Worm (Caenorhabditis elegans) whole organism, L1 larva: ENCODE measurements around the gene C03F11.2.
A peak's percentile ranks its signal among the peaks of the same experiment; 100 is the strongest.

Source experiments
- C04F5.9 ChIP-seq: sonication (generic microtip); optimal IDR thresholded peaks from 2 replicates; lab custom pipeline; 2016; ENCODE audit warnings: missing genetic modification characterization, missing compliant biosample characterization
- F16B12.6 ChIP-seq: fragments of 150-350 bp; optimal IDR thresholded peaks from 2 replicates; lab custom pipeline; 2014; ENCODE audit warnings: missing biosample characterization, missing genetic modification characterization
- aha-1 ChIP-seq: fragments of 150-350 bp; optimal IDR thresholded peaks from 2 replicates; lab custom pipeline; 2014; ENCODE audit warnings: missing biosample characterization, missing genetic modification characterization
- alr-1 ChIP-seq: fragments of 200-800 bp; sonication (Bioruptor generic); optimal IDR thresholded peaks from 2 replicates; lab custom pipeline; 2018; ENCODE audit warnings: borderline replicate concordance, mild to moderate bottlenecking, missing genetic modification characterization, missing compliant biosample characterization
- aly-2 ChIP-seq: fragments of 150-350 bp; optimal IDR thresholded peaks from 2 replicates; lab custom pipeline; 2014; ENCODE audit warnings: missing biosample characterization, missing genetic modification characterization
- ama-1 ChIP-seq: fragments of 150-350 bp; optimal IDR thresholded peaks from 2 replicates; lab custom pipeline; 2014
- blmp-1 ChIP-seq: fragments of 150-350 bp; optimal IDR thresholded peaks from 2 replicates; lab custom pipeline; 2014; ENCODE audit warnings: missing biosample characterization, missing genetic modification characterization
- ceh-63 ChIP-seq: fragments of 200-800 bp; sonication (Bioruptor generic); optimal IDR thresholded peaks from 2 replicates; lab custom pipeline; 2018; ENCODE audit warnings: mild to moderate bottlenecking, missing genetic modification characterization, missing compliant biosample characterization
- ceh-8 ChIP-seq: fragments of 200-800 bp; sonication (Bioruptor generic); optimal IDR thresholded peaks from 2 replicates; lab custom pipeline; 2018; ENCODE audit warnings: mild to moderate bottlenecking, missing genetic modification characterization, moderate library complexity, missing compliant biosample characterization
- ceh-82 ChIP-seq, 3 experiments: fragments of 150-350 bp in 1 of 3; sonication (generic microtip) in 2 of 3; optimal IDR thresholded peaks; 2 replicates each; lab custom pipeline; 2014 to 2017; ENCODE audit warnings: missing biosample characterization in 3 of 3, missing genetic modification characterization in 3 of 3
- ceh-88 ChIP-seq: fragments of 200-800 bp; sonication (Bioruptor generic); IDR thresholded peaks from 2 replicates; pipeline ENCODE4 v1.3.6; 2022; ENCODE audit warnings: missing genetic modification characterization, missing compliant biosample characterization
- dsc-1 ChIP-seq: sonication (generic microtip); optimal IDR thresholded peaks from 2 replicates; lab custom pipeline; 2016; ENCODE audit warnings: mild to moderate bottlenecking, missing genetic modification characterization, missing compliant biosample characterization
- efl-1 ChIP-seq, 4 experiments: fragments of 150-350 bp; optimal IDR thresholded peaks in 3 of 4; peaks in 1 of 4; 1 replicate in 1 of 4; 2 replicates in 3 of 4; lab custom pipeline; 2014; ENCODE audit warnings: missing biosample characterization in 2 of 4, missing genetic modification characterization in 2 of 4, missing genetic modification reagents in 2 of 4
- elt-2 ChIP-seq: sonication (generic microtip); optimal IDR thresholded peaks from 2 replicates; lab custom pipeline; 2016; ENCODE audit warnings: missing genetic modification characterization, mild to moderate bottlenecking, inconsistent platforms, missing compliant biosample characterization, missing genetic modification reagents
- elt-3 ChIP-seq, 6 experiments: fragments of 150-350 bp in 1 of 6; sonication (generic microtip); optimal IDR thresholded peaks; 2 replicates each; lab custom pipeline; 2017 to 2018; ENCODE audit warnings: missing biosample characterization in 6 of 6, missing genetic modification characterization in 6 of 6, inconsistent platforms in 1 of 6
- ets-5 ChIP-seq: fragments of 200-800 bp; sonication (Bioruptor generic); IDR thresholded peaks from 2 replicates; pipeline ENCODE4 v1.3.6; 2022; ENCODE audit warnings: missing genetic modification characterization, missing compliant biosample characterization
- fkh-4 ChIP-seq: sonication (generic microtip); optimal IDR thresholded peaks from 2 replicates; lab custom pipeline; 2016; ENCODE audit warnings: missing compliant biosample characterization, missing genetic modification characterization, borderline replicate concordance
- fkh-8 ChIP-seq: sonication (generic microtip); optimal IDR thresholded peaks from 2 replicates; lab custom pipeline; 2016; ENCODE audit warnings: mild to moderate bottlenecking, missing genetic modification characterization, missing compliant biosample characterization
- hlh-17 ChIP-seq: fragments of 200-800 bp; sonication (Bioruptor generic); optimal IDR thresholded peaks from 2 replicates; lab custom pipeline; 2018; ENCODE audit warnings: missing genetic modification characterization, mild to moderate bottlenecking, missing compliant biosample characterization, moderate library complexity, borderline replicate concordance
- hlh-4 ChIP-seq: sonication (generic microtip); optimal IDR thresholded peaks from 2 replicates; lab custom pipeline; 2016; ENCODE audit warnings: mild to moderate bottlenecking, missing genetic modification characterization, missing compliant biosample characterization
- hpl-2 ChIP-seq: fragments of 150-350 bp; optimal IDR thresholded peaks from 2 replicates; lab custom pipeline; 2014; ENCODE audit warnings: missing biosample characterization, missing genetic modification reagents, missing genetic modification characterization
- jun-1 ChIP-seq: fragments of 150-350 bp; optimal IDR thresholded peaks from 2 replicates; lab custom pipeline; 2014; ENCODE audit warnings: missing biosample characterization, missing genetic modification reagents, missing genetic modification characterization
- lin-13 ChIP-seq: fragments of 150-350 bp; optimal IDR thresholded peaks from 2 replicates; lab custom pipeline; 2014; ENCODE audit warnings: missing biosample characterization, missing genetic modification reagents, missing genetic modification characterization
- lin-35 ChIP-seq, 2 experiments: fragments of 150-350 bp; optimal IDR thresholded peaks; 2 replicates each; lab custom pipeline; 2014; ENCODE audit warnings: missing biosample characterization in 2 of 2, missing genetic modification characterization in 2 of 2, missing genetic modification reagents in 2 of 2
- lin-39 ChIP-seq: fragments of 150-350 bp; optimal IDR thresholded peaks from 2 replicates; lab custom pipeline; 2014; ENCODE audit warnings: missing biosample characterization, missing genetic modification reagents, missing genetic modification characterization
- lir-3 ChIP-seq: sonication (generic microtip); optimal IDR thresholded peaks from 2 replicates; lab custom pipeline; 2016; ENCODE audit warnings: mild to moderate bottlenecking, missing genetic modification characterization, moderate library complexity, missing compliant biosample characterization; ENCODE audit not compliant: poor library complexity
- lsy-2 ChIP-seq, 2 experiments: fragments of 150-350 bp; optimal IDR thresholded peaks; 2 replicates each; lab custom pipeline; 2014; ENCODE audit warnings: missing biosample characterization in 2 of 2, missing genetic modification characterization in 2 of 2
- mef-2 ChIP-seq: fragments of 150-350 bp; optimal IDR thresholded peaks from 2 replicates; lab custom pipeline; 2014; ENCODE audit warnings: missing biosample characterization, missing genetic modification characterization
- mep-1 ChIP-seq: fragments of 150-350 bp; optimal IDR thresholded peaks from 2 replicates; lab custom pipeline; 2014; ENCODE audit warnings: missing biosample characterization, missing genetic modification characterization
- nhr-11 ChIP-seq: fragments of 150-350 bp; optimal IDR thresholded peaks from 2 replicates; lab custom pipeline; 2014; ENCODE audit warnings: missing biosample characterization, missing genetic modification characterization
- nhr-19 ChIP-seq: fragments of 200-800 bp; sonication (Bioruptor generic); conservative IDR thresholded peaks from 2 replicates; pipeline ENCODE4 v1.3.6; 2022; ENCODE audit warnings: missing genetic modification characterization, missing compliant biosample characterization
- nhr-71 ChIP-seq: sonication (generic microtip); optimal IDR thresholded peaks from 2 replicates; lab custom pipeline; 2016; ENCODE audit warnings: mild to moderate bottlenecking, missing genetic modification characterization, moderate library complexity, missing compliant biosample characterization
- nhr-85 ChIP-seq: sonication (generic microtip); peaks from one replicate; lab custom pipeline; 2016; ENCODE audit warnings: missing genetic modification characterization, inconsistent platforms, missing compliant biosample characterization
- nhr-90 ChIP-seq: sonication (generic microtip); optimal IDR thresholded peaks from 2 replicates; lab custom pipeline; 2016; ENCODE audit warnings: mild to moderate bottlenecking, missing genetic modification characterization, missing compliant biosample characterization; ENCODE audit not compliant: poor library complexity
- pag-3 ChIP-seq: sonication (generic microtip); optimal IDR thresholded peaks from 2 replicates; lab custom pipeline; 2017; ENCODE audit warnings: missing genetic modification characterization, mild to moderate bottlenecking, missing compliant biosample characterization, antibody characterized with exemption, borderline replicate concordance; ENCODE audit not compliant: insufficient read depth
- pax-3 ChIP-seq: fragments of 200-800 bp; sonication (Bioruptor generic); optimal IDR thresholded peaks from 2 replicates; lab custom pipeline; 2018; ENCODE audit warnings: mild to moderate bottlenecking, missing genetic modification characterization, moderate library complexity, missing compliant biosample characterization
- pqm-1 ChIP-seq: sonication (generic microtip); optimal IDR thresholded peaks from 3 replicates; lab custom pipeline; 2017; ENCODE audit warnings: missing biosample characterization, missing genetic modification characterization
- rnt-1 ChIP-seq: sonication (generic microtip); optimal IDR thresholded peaks from 2 replicates; lab custom pipeline; 2016; ENCODE audit warnings: mild to moderate bottlenecking, missing genetic modification characterization, moderate library complexity, missing compliant biosample characterization
- skn-1 ChIP-seq: fragments of 150-350 bp; optimal IDR thresholded peaks from 2 replicates; lab custom pipeline; 2014; ENCODE audit warnings: missing biosample characterization, missing genetic modification characterization
- snpc-4 ChIP-seq: fragments of 150-350 bp; optimal IDR thresholded peaks from 2 replicates; lab custom pipeline; 2014; ENCODE audit warnings: missing biosample characterization, missing genetic modification characterization
- sptf-1 ChIP-seq: fragments of 150-350 bp; optimal IDR thresholded peaks from 2 replicates; lab custom pipeline; 2014; ENCODE audit warnings: missing biosample characterization, missing genetic modification characterization
- sup-37 ChIP-seq: fragments of 200-800 bp; sonication (Bioruptor generic); optimal IDR thresholded peaks from 2 replicates; lab custom pipeline; 2018; ENCODE audit warnings: mild to moderate bottlenecking, missing genetic modification characterization, missing compliant biosample characterization
- tlp-1 ChIP-seq: fragments of 150-350 bp; optimal IDR thresholded peaks from 2 replicates; lab custom pipeline; 2014; ENCODE audit warnings: missing biosample characterization, missing genetic modification characterization
- unc-130 ChIP-seq: fragments of 150-350 bp; optimal IDR thresholded peaks from 2 replicates; lab custom pipeline; 2017; ENCODE audit warnings: missing biosample characterization, missing genetic modification characterization, inconsistent platforms
- unc-30 ChIP-seq: sonication (generic microtip); optimal IDR thresholded peaks from 2 replicates; lab custom pipeline; 2017; ENCODE audit warnings: missing biosample characterization, missing genetic modification characterization
- unc-62 ChIP-seq: fragments of 150-350 bp; optimal IDR thresholded peaks from 2 replicates; lab custom pipeline; 2014; ENCODE audit warnings: missing biosample characterization, missing genetic modification reagents, missing genetic modification characterization
- xbp-1 ChIP-seq: sonication (generic microtip); optimal IDR thresholded peaks from 2 replicates; lab custom pipeline; 2016; ENCODE audit warnings: missing genetic modification characterization, missing compliant biosample characterization
- zag-1 ChIP-seq: fragments of 150-350 bp; optimal IDR thresholded peaks from 2 replicates; lab custom pipeline; 2014; ENCODE audit warnings: missing biosample characterization, missing genetic modification characterization
- zip-4 ChIP-seq: fragments of 200-800 bp; sonication (Bioruptor generic); optimal IDR thresholded peaks from 2 replicates; lab custom pipeline; 2018; ENCODE audit warnings: mild to moderate bottlenecking, missing genetic modification characterization, moderate library complexity, missing compliant biosample characterization
- ztf-11 ChIP-seq, 2 experiments: sonication (generic microtip); optimal IDR thresholded peaks; 2 replicates each; lab custom pipeline; 2016 to 2017; ENCODE audit warnings: missing genetic modification characterization in 2 of 2, missing biosample characterization in 1 of 2, missing compliant biosample characterization in 1 of 2
- ztf-4 ChIP-seq: fragments of 150-350 bp; optimal IDR thresholded peaks from 2 replicates; lab custom pipeline; 2014; ENCODE audit warnings: missing biosample characterization, missing genetic modification characterization

The C03F11.2 gene

DNA sequence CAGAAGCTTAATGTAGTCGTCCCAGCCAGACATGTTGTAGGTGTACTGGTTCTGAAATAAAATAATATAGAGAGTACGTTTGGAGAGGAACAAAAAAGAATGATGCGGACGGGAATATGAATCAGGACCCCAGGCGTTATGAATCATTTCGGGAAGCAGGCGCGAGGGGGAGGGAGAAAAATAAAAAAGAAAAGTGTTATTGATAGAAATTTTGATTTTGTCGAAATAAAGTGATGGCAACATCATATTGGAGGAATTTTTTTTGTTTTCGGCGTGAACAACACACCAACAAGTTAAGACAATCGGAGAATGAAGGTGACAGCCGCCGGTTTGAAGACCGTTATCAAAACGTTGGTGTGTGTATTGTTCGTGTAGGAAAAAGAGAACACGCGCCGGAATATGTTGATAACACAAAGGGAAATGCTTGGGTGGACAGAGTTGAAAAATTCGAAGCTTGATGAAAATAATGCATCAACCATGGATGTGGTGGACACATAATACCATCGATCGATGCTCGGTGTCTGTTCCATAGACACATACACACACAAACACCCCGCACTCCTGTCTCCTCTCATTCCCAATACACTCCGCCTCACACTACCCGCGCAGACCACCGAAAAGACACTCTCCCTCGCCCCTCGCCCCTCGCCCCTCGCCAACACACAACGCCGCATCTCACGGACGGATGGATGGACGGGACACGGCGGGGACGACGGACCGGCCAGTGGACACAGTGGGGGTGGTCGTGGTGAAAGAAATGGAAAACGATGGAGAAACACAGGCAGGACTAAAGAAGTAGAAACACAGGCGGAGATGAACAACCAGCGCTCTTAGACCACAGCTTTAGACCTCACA, 43.0 kb downstream of the C03F11.2 start, which contains the start of gene pfn-2 (continued):
- no peak for TF ChIP-seq mef-2 (tag; lab: Kevin White, UChicago)
- no peak for TF ChIP-seq hpl-2 (GFP tag; lab: Kevin White, UChicago)
- TF ChIP-seq lin-39 (tag; lab: Kevin White, UChicago), result no peak
- no peak for TF ChIP-seq zag-1 (tag; lab: Kevin White, UChicago)
- TF ChIP-seq rnt-1 (tag; lab: Kevin White, UChicago), result peak; percentile 50
- no peak for TF ChIP-seq fkh-4 (tag; lab: Kevin White, UChicago)
- peak; percentile 70 for TF ChIP-seq nhr-85 (tag; lab: Kevin White, UChicago)
- no peak for TF ChIP-seq pqm-1 (tag; lab: Kevin White, UChicago)
- no peak for TF ChIP-seq pag-3 (tag; lab: Kevin White, UChicago)
- TF ChIP-seq ama-1 (lab: Kevin White, UChicago), result no peak
- no peak for TF ChIP-seq nhr-19 (GFP tag; lab: Robert Waterston, UW)
- TF ChIP-seq mep-1, result no peak
- no peak for TF ChIP-seq alr-1
- TF ChIP-seq nhr-11 (tag; lab: Kevin White, UChicago), result no peak
- TF ChIP-seq elt-3 (tag; optimal IDR thresholded peaks at IDR 0.05; lab: Kevin White, UChicago), result no peak
- peak in 1 of 2 experiments; percentile 4 for TF ChIP-seq lin-35 (GFP tag; optimal IDR thresholded peaks at IDR 0.05; lab: Kevin White, UChicago)
- TF ChIP-seq elt-2 (tag; lab: Kevin White, UChicago), result no peak
- no peak for TF ChIP-seq aha-1 (tag; lab: Kevin White, UChicago)
- no peak for TF ChIP-seq ceh-88 (GFP tag; lab: Robert Waterston, UW)
- no peak for TF ChIP-seq lir-3
- TF ChIP-seq lin-13 (GFP tag; lab: Kevin White, UChicago), result no peak
- TF ChIP-seq snpc-4 (tag; lab: Kevin White, UChicago), result no peak
- no peak for TF ChIP-seq unc-130 (tag; lab: Kevin White, UChicago)
- peak; percentile 14 for TF ChIP-seq ceh-8
- TF ChIP-seq zip-4, result no peak
- peak; percentile 15 for TF ChIP-seq nhr-90 (tag; lab: Kevin White, UChicago)
- TF ChIP-seq lsy-2 (tag; optimal IDR thresholded peaks at IDR 0.05; lab: Kevin White, UChicago), result no peak
- TF ChIP-seq unc-62 (GFP tag; lab: Kevin White, UChicago), result no peak
- TF ChIP-seq blmp-1 (tag; lab: Kevin White, UChicago), result peak; percentile 65
- TF ChIP-seq efl-1 (optimal IDR thresholded peaks at IDR 0.05; lab: Kevin White, UChicago), result no peak
- no peak for TF ChIP-seq efl-1 (GFP tag; optimal IDR thresholded peaks at IDR 0.05 in 1 of 2; lab: Kevin White, UChicago)
- TF ChIP-seq tlp-1 (tag; lab: Kevin White, UChicago), result no peak
- no peak for TF ChIP-seq sptf-1 (tag; lab: Kevin White, UChicago)
- no peak for TF ChIP-seq unc-30
- TF ChIP-seq dsc-1 (tag; lab: Kevin White, UChicago), result peak; percentile 26
- no peak for TF ChIP-seq ztf-4 (tag; lab: Kevin White, UChicago)
- no peak for TF ChIP-seq F16B12.6 (tag; lab: Kevin White, UChicago)
- no peak for TF ChIP-seq sup-37
- no peak for TF ChIP-seq fkh-8
- no peak for TF ChIP-seq ceh-63 (GFP tag; lab: Kevin White, UChicago)
- peak in 1 of 3 experiments; percentile 54 for TF ChIP-seq ceh-82 (tag; optimal IDR thresholded peaks at IDR 0.05; lab: Kevin White, UChicago)
- peak in 1 of 2 experiments; percentile 44 for TF ChIP-seq ztf-11 (tag; optimal IDR thresholded peaks at IDR 0.05; lab: Kevin White, UChicago)
- TF ChIP-seq aly-2 (tag; lab: Kevin White, UChicago), result no peak
- TF ChIP-seq pax-3 (tag; lab: Kevin White, UChicago), result no peak
- TF ChIP-seq hlh-17 (GFP tag; lab: Kevin White, UChicago), result no peak
- peak; percentile 17 for TF ChIP-seq nhr-71 (tag; lab: Kevin White, UChicago)
- no peak for TF ChIP-seq xbp-1 (tag; lab: Kevin White, UChicago)
- TF ChIP-seq ets-5 (GFP tag; lab: Robert Waterston, UW), result no peak
- TF ChIP-seq jun-1 (tag; lab: Kevin White, UChicago), result no peak
- no peak for TF ChIP-seq C04F5.9 (tag; lab: Kevin White, UChicago)
- TF ChIP-seq hlh-4 (tag; lab: Kevin White, UChicago), result no peak
- peak; percentile 42 for TF ChIP-seq skn-1 (tag; lab: Kevin White, UChicago)
